Fruit fly (Drosophila melanogaster) whole organism, embryonic: ENCODE data around the gene Hsp22.
A peak's percentile ranks its signal among the peaks of the same experiment; 100 is the strongest.

ENCODE experiments used
- CG12155 ChIP-seq: fragments of 200-800 bp; sonication (Bioruptor generic); optimal IDR thresholded peaks from 3 replicates; lab custom pipeline; 2016; ENCODE audit warnings: missing biosample characterization, missing genetic modification characterization
- CG12659 ChIP-seq: fragments of 200-800 bp; sonication (Bioruptor generic); optimal IDR thresholded peaks from 3 replicates; lab custom pipeline; 2017; ENCODE audit warnings: mild to moderate bottlenecking, missing biosample characterization, missing genetic modification reagents, missing genetic modification characterization
- CG15269 ChIP-seq: fragments of 200-800 bp; sonication (Bioruptor generic); optimal IDR thresholded peaks from 2 replicates; lab custom pipeline; 2018; ENCODE audit warnings: missing biosample characterization, mild to moderate bottlenecking, missing genetic modification characterization, moderate library complexity
- CG16813 ChIP-seq: fragments of 200-800 bp; sonication (Bioruptor generic); IDR thresholded peaks from 3 replicates; pipeline ENCODE4 v1.3.6; 2022; ENCODE audit warnings: missing biosample characterization, missing genetic modification characterization; ENCODE audit not compliant: partially characterized antibody
- CG17328 ChIP-seq: fragments of 200-800 bp; sonication (Bioruptor generic); IDR thresholded peaks from 2 replicates; pipeline ENCODE4 v1.3.6; 2022; ENCODE audit warnings: missing biosample characterization, missing genetic modification characterization
- CG17612 ChIP-seq: fragments of 200-800 bp; sonication (Bioruptor generic); IDR thresholded peaks from 2 replicates; pipeline ENCODE4 v1.3.6; 2022; ENCODE audit warnings: missing biosample characterization, missing genetic modification characterization
- CG17802 ChIP-seq: fragments of 200-800 bp; sonication (Bioruptor generic); optimal IDR thresholded peaks from 2 replicates; lab custom pipeline; 2018; ENCODE audit warnings: missing biosample characterization, mild to moderate bottlenecking, missing genetic modification characterization, moderate library complexity
- CG2116 ChIP-seq: fragments of 200-800 bp; sonication (Bioruptor generic); optimal IDR thresholded peaks from 3 replicates; lab custom pipeline; 2018; ENCODE audit warnings: missing biosample characterization, mild to moderate bottlenecking, missing genetic modification characterization
- CG2120 ChIP-seq: fragments of 200-800 bp; sonication (Bioruptor generic); optimal IDR thresholded peaks from 3 replicates; lab custom pipeline; 2016; ENCODE audit warnings: missing biosample characterization, missing genetic modification characterization
- CG2875 ChIP-seq: fragments of 200-800 bp; sonication (Bioruptor generic); optimal IDR thresholded peaks from 2 replicates; lab custom pipeline; 2017; ENCODE audit warnings: missing biosample characterization, mild to moderate bottlenecking, missing genetic modification characterization, missing genetic modification reagents
- CG32532 ChIP-seq: fragments of 200-800 bp; sonication (Bioruptor generic); IDR thresholded peaks from 2 replicates; pipeline ENCODE4 v1.3.6; 2022; ENCODE audit warnings: missing biosample characterization, missing genetic modification characterization
- CG32772 ChIP-seq: fragments of 200-800 bp; sonication (Bioruptor generic); IDR thresholded peaks from 2 replicates; pipeline ENCODE4 v1.3.6; 2022; ENCODE audit warnings: missing biosample characterization, missing genetic modification characterization
- CG3726 ChIP-seq: fragments of 200-800 bp; sonication (Bioruptor generic); IDR thresholded peaks from 3 replicates; pipeline ENCODE4, ENCODE4 v1.3.6; 2022; ENCODE audit warnings: missing biosample characterization, missing genetic modification characterization
- CG42726 ChIP-seq: fragments of 200-800 bp; sonication (Bioruptor generic); IDR thresholded peaks from 2 replicates; pipeline ENCODE4 v1.3.6; 2022; ENCODE audit warnings: missing biosample characterization, missing genetic modification characterization; ENCODE audit not compliant: partially characterized antibody
- CG4404 ChIP-seq: fragments of 200-800 bp; sonication (Bioruptor generic); IDR thresholded peaks from 2 replicates; pipeline ENCODE4 v1.3.6; 2022; ENCODE audit warnings: missing biosample characterization, missing genetic modification characterization
- CG4424 ChIP-seq: fragments of 200-800 bp; sonication (Bioruptor generic); optimal IDR thresholded peaks from 3 replicates; lab custom pipeline; 2016; ENCODE audit warnings: missing biosample characterization, missing genetic modification characterization
- CG6175 ChIP-seq: fragments of 200-800 bp; sonication (Bioruptor generic); IDR thresholded peaks from 3 replicates; pipeline ENCODE4 v1.3.6; 2022; ENCODE audit warnings: missing biosample characterization, missing genetic modification characterization
- CG6654 ChIP-seq: fragments of 200-800 bp; sonication (Bioruptor generic); optimal IDR thresholded peaks from 2 replicates; lab custom pipeline; 2017; ENCODE audit warnings: missing biosample characterization, mild to moderate bottlenecking, missing genetic modification characterization
- CG6791 ChIP-seq: fragments of 200-800 bp; sonication (Bioruptor generic); IDR thresholded peaks from 3 replicates; pipeline ENCODE4 v1.3.6; 2022; ENCODE audit warnings: missing biosample characterization, missing genetic modification characterization; ENCODE audit not compliant: partially characterized antibody
- CG8478 ChIP-seq: fragments of >200 bp; optimal IDR thresholded peaks from 2 replicates; lab custom pipeline; 2018
- D19A ChIP-seq: fragments of 200-800 bp; optimal IDR thresholded peaks from 3 replicates; lab custom pipeline; 2019; ENCODE audit warnings: missing biosample characterization, mild to moderate bottlenecking, missing genetic modification characterization, moderate library complexity
- H15 ChIP-seq: fragments of 200-800 bp; sonication (Bioruptor generic); IDR thresholded peaks from 3 replicates; pipeline ENCODE4 v1.3.6; 2022; ENCODE audit warnings: missing biosample characterization, missing genetic modification characterization
- Hr51 ChIP-seq, 2 experiments: fragments of 200-800 bp; sonication (Bioruptor generic); optimal IDR thresholded peaks; 2 replicates in 1 of 2; 3 replicates in 1 of 2; lab custom pipeline; 2016 to 2018; ENCODE audit warnings: missing biosample characterization in 2 of 2, missing genetic modification characterization in 2 of 2, mild to moderate bottlenecking in 1 of 2, moderate library complexity in 1 of 2
- MBD-R2 ChIP-seq: fragments of 200-800 bp; sonication (Bioruptor generic); IDR thresholded peaks from 2 replicates; pipeline ENCODE4 v1.3.6; 2022; ENCODE audit warnings: missing biosample characterization, missing genetic modification characterization
- Max ChIP-seq: fragments of 200-800 bp; sonication (Bioruptor generic); optimal IDR thresholded peaks from 2 replicates; lab custom pipeline; 2016; ENCODE audit warnings: missing biosample characterization, mild to moderate bottlenecking, missing genetic modification characterization
- Meics ChIP-seq: fragments of 200-800 bp; sonication (Bioruptor generic); optimal IDR thresholded peaks from 2 replicates; lab custom pipeline; 2017; ENCODE audit warnings: missing biosample characterization, mild to moderate bottlenecking, missing genetic modification characterization
- Nf-YA ChIP-seq: fragments of 200-800 bp; sonication (Bioruptor generic); IDR thresholded peaks from 2 replicates; pipeline ENCODE4 v1.3.6; 2022; ENCODE audit warnings: missing biosample characterization, missing genetic modification characterization
- Nf-YC ChIP-seq: fragments of 200-800 bp; optimal IDR thresholded peaks from 3 replicates; lab custom pipeline; 2019; ENCODE audit warnings: missing biosample characterization, mild to moderate bottlenecking, missing genetic modification characterization, moderate library complexity
- Opbp ChIP-seq: fragments of 200-800 bp; sonication (Bioruptor generic); IDR thresholded peaks from 3 replicates; pipeline ENCODE4 v1.3.6; 2022; ENCODE audit warnings: missing biosample characterization, missing genetic modification characterization; ENCODE audit not compliant: partially characterized antibody
- PHDP ChIP-seq: fragments of 200-800 bp; sonication (Bioruptor generic); optimal IDR thresholded peaks from 3 replicates; lab custom pipeline; 2018; ENCODE audit warnings: missing biosample characterization, mild to moderate bottlenecking, missing genetic modification characterization, moderate library complexity
- Scr ChIP-seq: fragments of 200-800 bp; sonication (Bioruptor generic); IDR thresholded peaks from 2 replicates; pipeline ENCODE4 v1.3.6; 2022; ENCODE audit warnings: missing biosample characterization, missing genetic modification characterization; ENCODE audit not compliant: partially characterized antibody
- TFAM ChIP-seq: fragments of 200-800 bp; sonication (Bioruptor generic); optimal IDR thresholded peaks from 2 replicates; lab custom pipeline; 2017; ENCODE audit warnings: missing biosample characterization, missing genetic modification characterization, inconsistent platforms
- chn ChIP-seq: fragments of 200-800 bp; sonication (Bioruptor generic); optimal IDR thresholded peaks from 2 replicates; lab custom pipeline; 2016; ENCODE audit warnings: missing biosample characterization, missing genetic modification characterization
- croc ChIP-seq: fragments of 200-800 bp; sonication (Bioruptor generic); conservative IDR thresholded peaks from 3 replicates; pipeline ENCODE4 v1.3.6; 2022; ENCODE audit warnings: missing biosample characterization, missing genetic modification characterization
- dysf ChIP-seq: fragments of 200-800 bp; sonication (Bioruptor generic); IDR thresholded peaks from 3 replicates; pipeline ENCODE4 v1.3.6; 2022; ENCODE audit warnings: missing biosample characterization, missing genetic modification characterization
- gro ChIP-seq: fragments of 200-800 bp; sonication (Bioruptor generic); optimal IDR thresholded peaks from 2 replicates; lab custom pipeline; 2016; ENCODE audit warnings: missing biosample characterization, missing genetic modification characterization
- ham ChIP-seq: fragments of 200-800 bp; sonication (Bioruptor generic); IDR thresholded peaks from 2 replicates; pipeline ENCODE4 v1.3.6; 2022; ENCODE audit warnings: missing biosample characterization, missing genetic modification characterization
- hb ChIP-seq: fragments of 200-800 bp; sonication (Bioruptor generic); IDR thresholded peaks from 3 replicates; pipeline ENCODE4 v1.3.6; 2022; ENCODE audit warnings: missing biosample characterization, missing genetic modification characterization; ENCODE audit not compliant: partially characterized antibody
- her ChIP-seq: fragments of 200-800 bp; sonication (Bioruptor generic); optimal IDR thresholded peaks from 2 replicates; lab custom pipeline; 2016; ENCODE audit warnings: missing biosample characterization, missing genetic modification characterization
- kah ChIP-seq: fragments of 200-800 bp; sonication (Bioruptor generic); optimal IDR thresholded peaks from 2 replicates; lab custom pipeline; 2018; ENCODE audit warnings: missing biosample characterization, mild to moderate bottlenecking, missing genetic modification characterization
- knrl ChIP-seq: fragments of 200-800 bp; sonication (Bioruptor generic); IDR thresholded peaks from 3 replicates; pipeline ENCODE4 v1.3.6; 2022; ENCODE audit warnings: missing biosample characterization, missing genetic modification characterization; ENCODE audit not compliant: partially characterized antibody
- pfk ChIP-seq: fragments of 200-800 bp; sonication (Bioruptor generic); optimal IDR thresholded peaks from 2 replicates; lab custom pipeline; 2018; ENCODE audit warnings: missing biosample characterization, mild to moderate bottlenecking, missing genetic modification characterization, moderate library complexity
- prd ChIP-seq, 3 experiments: fragments of >200 bp in 2 of 3; fragments of 200-800 bp in 1 of 3; sonication (Bioruptor generic) in 1 of 3; optimal IDR thresholded peaks in 2 of 3; IDR thresholded peaks in 1 of 3; 2 replicates in 2 of 3; 3 replicates in 1 of 3; pipeline versions ENCODE4 v1.3.6 to Lab custom; 2017 to 2022; ENCODE audit warnings: missing biosample characterization in 1 of 3, missing genetic modification characterization in 1 of 3
- pum ChIP-seq: fragments of 200-800 bp; sonication (Bioruptor generic); optimal IDR thresholded peaks from 2 replicates; lab custom pipeline; 2016; ENCODE audit warnings: missing biosample characterization, missing genetic modification characterization
- sens-2 ChIP-seq: fragments of 200-800 bp; sonication (Bioruptor generic); IDR thresholded peaks from 2 replicates; pipeline ENCODE4 v1.3.6; 2022; ENCODE audit warnings: missing biosample characterization, missing genetic modification characterization
- sim ChIP-seq: fragments of 200-800 bp; sonication (Bioruptor generic); IDR thresholded peaks from 2 replicates; pipeline ENCODE4 v1.3.6; 2022; ENCODE audit warnings: missing biosample characterization, missing genetic modification characterization
- tap ChIP-seq: fragments of 200-800 bp; optimal IDR thresholded peaks from 3 replicates; lab custom pipeline; 2019; ENCODE audit warnings: missing biosample characterization, mild to moderate bottlenecking, missing genetic modification characterization, moderate library complexity
- trh ChIP-seq: fragments of 200-800 bp; sonication (Bioruptor generic); optimal IDR thresholded peaks from 2 replicates; lab custom pipeline; 2016; ENCODE audit warnings: missing biosample characterization, missing genetic modification characterization
- usp ChIP-seq: fragments of >200 bp; optimal IDR thresholded peaks from 2 replicates; lab custom pipeline; 2017; ENCODE audit warnings: missing biosample characterization, missing genetic modification characterization

Hsp22 gene

DNA sequence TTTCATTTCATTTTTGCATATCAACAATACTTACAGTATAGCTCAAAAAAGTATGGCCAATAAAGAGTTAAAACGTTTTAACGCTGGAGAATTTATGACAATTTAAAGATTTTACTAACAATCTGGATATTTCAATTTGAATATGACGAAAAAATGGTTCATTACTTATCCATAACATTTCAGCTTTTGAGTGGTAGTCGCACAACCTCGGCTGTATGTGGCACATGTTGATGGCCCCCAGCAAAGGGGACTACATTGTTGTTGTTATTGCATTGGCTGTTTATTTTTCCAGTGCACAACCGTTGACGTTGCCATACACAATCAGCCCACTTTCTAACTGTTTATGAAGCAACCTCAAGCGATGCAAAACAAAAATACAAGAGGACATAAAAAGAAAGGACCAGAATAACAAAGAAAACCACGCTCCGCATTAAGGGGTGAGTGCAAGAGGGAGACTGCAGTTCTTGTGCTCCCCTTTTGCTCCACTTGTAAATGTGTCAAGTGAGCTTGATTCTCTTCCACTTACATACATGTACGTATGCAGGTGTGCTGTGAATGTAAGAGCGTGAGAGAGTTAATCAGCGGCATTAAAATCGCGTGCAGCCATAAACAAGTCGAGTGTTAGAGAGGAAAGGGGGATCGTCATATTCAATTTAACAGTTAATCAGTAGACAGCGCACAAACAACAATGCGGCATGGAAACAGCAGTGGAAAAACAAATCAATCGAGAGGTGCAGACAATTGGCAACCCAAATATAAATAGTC lies 47.5 kb downstream of the Hsp22 start (continued):
- TF ChIP-seq knrl (GFP tag; lab: Robert Waterston, UW) (no peak), CG6654 (no peak), usp (GFP tag; lab: Kevin White, UChicago) (no peak), MBD-R2 (GFP tag; lab: Robert Waterston, UW) (no peak), CG2116 (no peak), pfk (no peak), CG4424 (GFP tag; lab: Kevin White, UChicago) (peak; percentile 51), CG12659 (GFP tag; lab: Kevin White, UChicago) (peak; percentile 22), tap (tag; lab: Kevin White, UChicago) (peak; percentile 44), D19A (peak; percentile 47), Hr51 (GFP tag; optimal IDR thresholded peaks at IDR 0.05; lab: Kevin White, UChicago) (peak in 1 of 2 experiments; percentile 75), CG2875 (GFP tag; lab: Kevin White, UChicago) (peak; percentile 45), hb (GFP tag; lab: Robert Waterston, UW) (no peak), H15 (GFP tag; lab: Robert Waterston, UW) (peak; percentile 37; the same call in 1 of the 3 replicates), Nf-YA (GFP tag; lab: Robert Waterston, UW) (peak; percentile 43; the same call in 1 of the 2 replicates), CG2120 (peak; percentile 49), CG6175 (GFP tag; lab: Robert Waterston, UW) (no peak), CG32772 (no peak; the same call in 1 of the 2 replicates), CG15269 (peak; percentile 66), CG12155 (no peak), CG32532 (GFP tag; lab: Robert Waterston, UW) (peak; percentile 14; the same call in 1 of the 2 replicates), CG17802 (tag; lab: Kevin White, UChicago) (no peak), gro (GFP tag; lab: Kevin White, UChicago) (no peak), kah (GFP tag; lab: Kevin White, UChicago) (no peak), trh (no peak), CG16813 (GFP tag; lab: Robert Waterston, UW) (no peak), sens-2 (no peak), TFAM (GFP tag; lab: Kevin White, UChicago) (no peak), Nf-YC (tag; lab: Kevin White, UChicago) (no peak), CG8478 (lab: Kevin White, UChicago) (no peak), PHDP (tag; lab: Kevin White, UChicago) (peak; percentile 52), CG17612 (GFP tag; lab: Robert Waterston, UW) (no peak), sim (GFP tag; lab: Robert Waterston, UW) (no peak), CG4404 (no peak), CG42726 (GFP tag; lab: Robert Waterston, UW) (no peak), CG6791 (GFP tag; lab: Robert Waterston, UW) (no peak), ham (no peak), chn (GFP tag; lab: Kevin White, UChicago) (no peak), Opbp (GFP tag; lab: Robert Waterston, UW) (no peak), dysf (GFP tag; lab: Robert Waterston, UW) (no peak; the same call in 2 of the 3 replicates), CG17328 (GFP tag; lab: Robert Waterston, UW) (peak; percentile 69), Scr (GFP tag; lab: Robert Waterston, UW) (no peak), Meics (peak; percentile 30), croc (GFP tag; lab: Robert Waterston, UW) (peak; percentile 20; the same call in 1 of the 3 replicates), prd (optimal IDR thresholded peaks at IDR 0.05; lab: Kevin White, UChicago) (no peak), prd (GFP tag; IDR thresholded peaks at IDR 0.05; lab: Robert Waterston, UW) (peak; percentile 56; the same call in 2 of the 3 replicates), Max (GFP tag; lab: Kevin White, UChicago) (no peak), her (GFP tag; lab: Kevin White, UChicago) (no peak), CG3726 (GFP tag; lab: Robert Waterston, UW) (no peak), pum (peak; percentile 12)
